Worm (Caenorhabditis elegans) whole organism, L4 larva: ENCODE results near the gene memi-2.

Experiments used
- ZK546.5 ChIP-seq, 2 experiments: sonication (generic microtip); optimal IDR thresholded peaks; 2 replicates each; lab custom pipeline; 2017; ENCODE audit warnings: missing biosample characterization in 2 of 2, missing genetic modification characterization in 2 of 2
- ama-1 ChIP-seq: fragments of 150-350 bp; optimal IDR thresholded peaks from 2 replicates; lab custom pipeline; 2014; ENCODE audit warnings: inconsistent platforms, mixed read lengths
- daf-16 ChIP-seq, 3 experiments: sonication (generic microtip); optimal IDR thresholded peaks; 2 replicates each; lab custom pipeline; 2016 to 2017; ENCODE audit warnings: missing genetic modification characterization in 3 of 3, missing genetic modification reagents in 3 of 3, mild to moderate bottlenecking in 2 of 3, missing compliant biosample characterization in 2 of 3, missing biosample characterization in 1 of 3, moderate library complexity in 1 of 3
- jun-1 ChIP-seq: fragments of 150-350 bp; optimal IDR thresholded peaks from 2 replicates; lab custom pipeline; 2014; ENCODE audit warnings: missing biosample characterization, missing genetic modification reagents, missing genetic modification characterization
- lim-7 ChIP-seq: fragments of 200-800 bp; sonication (Bioruptor generic); IDR thresholded peaks from 2 replicates; pipeline ENCODE4 v1.3.6; 2022; ENCODE audit warnings: missing genetic modification characterization, missing compliant biosample characterization
- mdl-1 ChIP-seq, 2 experiments: fragments of 150-350 bp in 1 of 2; sonication (generic microtip) in 1 of 2; optimal IDR thresholded peaks; 2 replicates each; lab custom pipeline; 2014 to 2017; ENCODE audit warnings: missing biosample characterization in 2 of 2, missing genetic modification characterization in 2 of 2

DNA sequence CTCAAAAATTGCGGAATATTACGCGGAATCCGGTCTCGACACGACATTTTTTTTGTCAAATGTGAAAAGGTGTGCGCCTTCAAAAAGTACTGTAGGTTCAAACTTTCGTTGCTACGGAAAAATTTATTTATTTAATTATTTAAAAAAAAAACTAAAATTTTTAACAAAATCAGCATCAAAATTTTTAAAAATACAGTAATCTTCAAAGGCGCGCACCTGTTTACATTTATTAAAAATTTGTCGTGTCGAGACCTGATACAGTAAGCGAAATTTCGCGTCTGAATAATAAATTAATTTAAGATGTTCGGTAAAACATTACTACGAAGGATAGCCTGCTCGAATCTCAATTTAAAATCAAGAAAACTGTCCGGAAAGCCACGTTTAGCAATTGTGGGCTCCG is 28.6 kb downstream of the memi-2 start, which contains the start of gene Y62E10A.6:
- TF ChIP-seq mdl-1 (tag; optimal IDR thresholded peaks at IDR 0.05; lab: Kevin White, UChicago) (no peak), lim-7 (GFP tag; lab: Robert Waterston, UW) (no peak), jun-1 (tag; lab: Kevin White, UChicago) (no peak), ZK546.5 (tag; optimal IDR thresholded peaks at IDR 0.05; lab: Kevin White, UChicago) (no peak), daf-16 (GFP tag; optimal IDR thresholded peaks at IDR 0.05; lab: Kevin White, UChicago) (no peak), daf-16 (tag; optimal IDR thresholded peaks at IDR 0.05; lab: Kevin White, UChicago) (no peak), ama-1 (lab: Kevin White, UChicago) (no peak)
